Worm (Caenorhabditis elegans): ENCODE results near the gene srv-26.

Gene srv-26

ce11 chrIV:6298253-6298652 lies 3.4 kb downstream of the srv-26 start, which contains the start of gene srv-27:
TSS of gene srv-27 (minus strand) at chrIV:6298353.
- TF ChIP-seq ztf-29 (GFP tag; IDR thresholded peaks at IDR 0.05) (no peak), flt-1 (GFP tag; IDR thresholded peaks at IDR 0.05) (no peak), klf-2 (GFP tag; conservative IDR thresholded peaks at IDR 0.05) (no peak), ztf-23 (GFP tag; IDR thresholded peaks at IDR 0.05) (no peak), med-1 (GFP tag; optimal IDR thresholded peaks at IDR 0.05; ENCODE audit: insufficient read depth) (no peak), cog-1 (tag; optimal IDR thresholded peaks at IDR 0.05) (no peak)

ce11 chrIV:6294081-6294480 lies 7.6 kb downstream of the srv-26 start, which contains the start of gene hil-2:
TSS of gene hil-2 (plus strand) at chrIV:6294240.
- no peak for TF ChIP-seq T22C8.4 (GFP tag; IDR thresholded peaks at IDR 0.05)
- TF ChIP-seq flt-1 (GFP tag; IDR thresholded peaks at IDR 0.05): peak; percentile 75; the same call in 1 of the 2 replicates

ce11 chrIV:6290741-6291140 lies 10.9 kb downstream of the srv-26 start, which contains the start of gene srv-24:
TSS of gene srv-24 (minus strand) at chrIV:6290841.
- TF ChIP-seq med-1 (GFP tag; optimal IDR thresholded peaks at IDR 0.05; ENCODE audit: insufficient read depth) (no peak), flt-1 (GFP tag; IDR thresholded peaks at IDR 0.05) (no peak), ztf-29 (GFP tag; IDR thresholded peaks at IDR 0.05) (no peak), ref-1 (GFP tag; conservative IDR thresholded peaks at IDR 0.05) (no peak), ztf-23 (GFP tag; IDR thresholded peaks at IDR 0.05) (no peak), tab-1 (GFP tag; IDR thresholded peaks at IDR 0.05) (no peak)

ce11 chrIV:6284277-6284676 lies 17.4 kb downstream of the srv-26 start, which contains the start of gene ops-1:
TSS of gene ops-1 (minus strand) at chrIV:6284377.
- TF ChIP-seq cog-1 (tag; optimal IDR thresholded peaks at IDR 0.05): no peak
- no peak for TF ChIP-seq tab-1 (GFP tag; IDR thresholded peaks at IDR 0.05)
- TF ChIP-seq ref-1 (GFP tag; conservative IDR thresholded peaks at IDR 0.05): no peak
- TF ChIP-seq ztf-29 (GFP tag; IDR thresholded peaks at IDR 0.05): no peak
- no peak for TF ChIP-seq klf-2 (GFP tag; conservative IDR thresholded peaks at IDR 0.05)
- no peak for TF ChIP-seq flt-1 (GFP tag; IDR thresholded peaks at IDR 0.05)
- no peak for TF ChIP-seq med-1 (GFP tag; optimal IDR thresholded peaks at IDR 0.05; ENCODE audit: insufficient read depth)
- no peak for TF ChIP-seq T22C8.4 (GFP tag; IDR thresholded peaks at IDR 0.05)
- no peak for TF ChIP-seq ztf-23 (GFP tag; IDR thresholded peaks at IDR 0.05)

- TF ChIP-seq ztf-23 (GFP tag; IDR thresholded peaks at IDR 0.05): no peak
- TF ChIP-seq med-1 (GFP tag; optimal IDR thresholded peaks at IDR 0.05; ENCODE audit: insufficient read depth): no peak
- no peak for TF ChIP-seq tab-1 (GFP tag; IDR thresholded peaks at IDR 0.05)
- no peak for TF ChIP-seq klf-2 (GFP tag; conservative IDR thresholded peaks at IDR 0.05)
- TF ChIP-seq ref-1 (GFP tag; conservative IDR thresholded peaks at IDR 0.05): no peak
- TF ChIP-seq ztf-29 (GFP tag; IDR thresholded peaks at IDR 0.05): no peak
- TF ChIP-seq T22C8.4 (GFP tag; IDR thresholded peaks at IDR 0.05): no peak
- no peak for TF ChIP-seq flt-1 (GFP tag; IDR thresholded peaks at IDR 0.05)
- TF ChIP-seq cog-1 (tag; optimal IDR thresholded peaks at IDR 0.05): no peak
Observed at ce11 chrIV:6282143-6282542, 19.5 kb downstream of the srv-26 start, which contains the start of gene srv-32. TSS of gene srv-32 (minus strand) at chrIV:6282243.

ce11 chrIV:6279392-6279791 lies 22.3 kb downstream of the srv-26 start, which contains the start of gene sams-5:
TSS of gene sams-5 (minus strand) at chrIV:6279522.
- TF ChIP-seq med-1 (GFP tag; optimal IDR thresholded peaks at IDR 0.05; ENCODE audit: insufficient read depth): no peak
- TF ChIP-seq cog-1 (tag; optimal IDR thresholded peaks at IDR 0.05): no peak
- no peak for TF ChIP-seq ref-1 (GFP tag; conservative IDR thresholded peaks at IDR 0.05)
- TF ChIP-seq tab-1 (GFP tag; IDR thresholded peaks at IDR 0.05): no peak
- no peak for TF ChIP-seq ztf-29 (GFP tag; IDR thresholded peaks at IDR 0.05)
- TF ChIP-seq klf-2 (GFP tag; conservative IDR thresholded peaks at IDR 0.05): no peak

- no peak for TF ChIP-seq ref-1 (GFP tag; conservative IDR thresholded peaks at IDR 0.05)
Observed at ce11 chrIV:6275671-6276209, 25.9 kb downstream of the srv-26 start, which contains the start of the genes aat-4 and T13A10.1. TSS of gene aat-4 (minus strand) at chrIV:6275721. TSS of gene T13A10.1 (plus strand) at chrIV:6276081.

- TF ChIP-seq ztf-29 (GFP tag; IDR thresholded peaks at IDR 0.05) (no peak), T22C8.4 (GFP tag; IDR thresholded peaks at IDR 0.05) (no peak), cog-1 (tag; optimal IDR thresholded peaks at IDR 0.05) (no peak), med-1 (GFP tag; optimal IDR thresholded peaks at IDR 0.05; ENCODE audit: insufficient read depth) (no peak), ztf-23 (GFP tag; IDR thresholded peaks at IDR 0.05) (no peak), tab-1 (GFP tag; IDR thresholded peaks at IDR 0.05) (no peak), klf-2 (GFP tag; conservative IDR thresholded peaks at IDR 0.05) (no peak), ref-1 (GFP tag; conservative IDR thresholded peaks at IDR 0.05) (no peak), flt-1 (GFP tag; IDR thresholded peaks at IDR 0.05) (no peak)
Observed at ce11 chrIV:6271923-6272322, 29.7 kb downstream of the srv-26 start, which contains the start of gene srv-31. TSS of gene srv-31 (minus strand) at chrIV:6272023.

- TF ChIP-seq flt-1 (GFP tag; IDR thresholded peaks at IDR 0.05) (no peak), ref-1 (GFP tag; conservative IDR thresholded peaks at IDR 0.05) (no peak), T22C8.4 (GFP tag; IDR thresholded peaks at IDR 0.05) (no peak), cog-1 (tag; optimal IDR thresholded peaks at IDR 0.05) (no peak), tab-1 (GFP tag; IDR thresholded peaks at IDR 0.05) (no peak), klf-2 (GFP tag; conservative IDR thresholded peaks at IDR 0.05) (no peak), med-1 (GFP tag; optimal IDR thresholded peaks at IDR 0.05; ENCODE audit: insufficient read depth) (no peak), ztf-29 (GFP tag; IDR thresholded peaks at IDR 0.05) (no peak), ztf-23 (GFP tag; IDR thresholded peaks at IDR 0.05) (no peak)
Observed at ce11 chrIV:6269346-6269745, 32.3 kb downstream of the srv-26 start, which contains the start of gene srv-30. TSS of gene srv-30 (minus strand) at chrIV:6269446.

- TF ChIP-seq med-1 (GFP tag; optimal IDR thresholded peaks at IDR 0.05; ENCODE audit: insufficient read depth): no peak
- no peak for TF ChIP-seq T22C8.4 (GFP tag; IDR thresholded peaks at IDR 0.05)
- TF ChIP-seq ref-1 (GFP tag; conservative IDR thresholded peaks at IDR 0.05): no peak
- no peak for TF ChIP-seq ztf-23 (GFP tag; IDR thresholded peaks at IDR 0.05)
- TF ChIP-seq tab-1 (GFP tag; IDR thresholded peaks at IDR 0.05): no peak
- TF ChIP-seq cog-1 (tag; optimal IDR thresholded peaks at IDR 0.05): no peak
- TF ChIP-seq ztf-29 (GFP tag; IDR thresholded peaks at IDR 0.05): no peak
- TF ChIP-seq klf-2 (GFP tag; conservative IDR thresholded peaks at IDR 0.05): no peak
- TF ChIP-seq flt-1 (GFP tag; IDR thresholded peaks at IDR 0.05): no peak
Observed at ce11 chrIV:6266499-6266898, 35.2 kb downstream of the srv-26 start, which contains the start of gene srv-29. TSS of gene srv-29 (minus strand) at chrIV:6266599.
